Worm (Caenorhabditis elegans): Measurements from ENCODE around the gene ZK856.5.

ce11 chrV:10233330-10233729 lies 43.4 kb upstream of the ZK856.5 start, which contains the start of gene str-182:
- TF ChIP-seq nfya-1 (tag; optimal IDR thresholded peaks at IDR 0.05) (no peak), hlh-30 (tag; optimal IDR thresholded peaks at IDR 0.05; ENCODE audit: insufficient read depth) (no peak), ets-4 (tag; optimal IDR thresholded peaks at IDR 0.05) (no peak), ama-1 (optimal IDR thresholded peaks at IDR 0.05) (no peak), dve-1 (tag; optimal IDR thresholded peaks at IDR 0.05) (no peak), fkh-10 (GFP tag; optimal IDR thresholded peaks at IDR 0.05) (no peak), unc-55 (GFP tag; optimal IDR thresholded peaks at IDR 0.05) (no peak), fax-1 (tag; optimal IDR thresholded peaks at IDR 0.05) (no peak), T23F11.4 (GFP tag; optimal IDR thresholded peaks at IDR 0.05) (no peak)

All from whole organism, late embryonic.